Fruit fly (Drosophila melanogaster): Measurements from ENCODE around the gene CG32374.
"Not testable (repeated sequence)": the region's sequence is repeated elsewhere in the genome, so short reads cannot be mapped to it uniquely, and the experiment has no call there.

The CG32374 gene

dm6 chr3L:7528380-7529080 is 12.4 kb downstream of the CG32374 start, which contains the start of gene lqf:
Gene lqf, plus strand, starts transcription at chr3L:7528780.
- TF ChIP-seq CG8478 (optimal IDR thresholded peaks at IDR 0.05) = no peak
- no peak for TF ChIP-seq CTCF (optimal IDR thresholded peaks at IDR 0.05)

- TF ChIP-seq CG8478 (optimal IDR thresholded peaks at IDR 0.05) (no peak), CTCF (optimal IDR thresholded peaks at IDR 0.05) (no peak)
Measured at dm6 chr3L:7527661-7528379, 13.1 kb downstream of the CG32374 start.

- no peak for TF ChIP-seq CTCF (optimal IDR thresholded peaks at IDR 0.05)
- no peak for TF ChIP-seq CG8478 (optimal IDR thresholded peaks at IDR 0.05)
Measured at dm6 chr3L:7521847-7522246, 19.1 kb downstream of the CG32374 start.

dm6 chr3L:7520619-7521018 is 20.3 kb downstream of the CG32374 start:
- TF ChIP-seq CG8478 (optimal IDR thresholded peaks at IDR 0.05) (no peak), CTCF (optimal IDR thresholded peaks at IDR 0.05) (no peak)

dm6 chr3L:7519219-7519618 is 21.7 kb downstream of the CG32374 start:
- no peak for TF ChIP-seq CTCF (optimal IDR thresholded peaks at IDR 0.05)
- TF ChIP-seq CG8478 (optimal IDR thresholded peaks at IDR 0.05) = no peak

- TF ChIP-seq CG8478 (optimal IDR thresholded peaks at IDR 0.05) (no peak), CTCF (optimal IDR thresholded peaks at IDR 0.05) (no peak)
Measured at dm6 chr3L:7518351-7519102, 22.4 kb downstream of the CG32374 start, which contains the start of gene ltl. Gene ltl, plus strand, starts transcription at chr3L:7518997.

dm6 chr3L:7510414-7511384 is 30.3 kb downstream of the CG32374 start, which contains the start of gene CG7546:
Gene CG7546, plus strand, starts transcription at chr3L:7510986.
- TF ChIP-seq CTCF (optimal IDR thresholded peaks at IDR 0.05) (peak in 1 of 2 experiments; percentile 49), CG8478 (optimal IDR thresholded peaks at IDR 0.05) (no peak)

- TF ChIP-seq CTCF (optimal IDR thresholded peaks at IDR 0.05) = no peak
- no peak for TF ChIP-seq CG8478 (optimal IDR thresholded peaks at IDR 0.05)
Measured at dm6 chr3L:7506117-7506516, 34.9 kb downstream of the CG32374 start, which contains the start of gene CG7548. Gene CG7548, minus strand, starts transcription at chr3L:7506217.

- not testable (repeated sequence) for TF ChIP-seq CTCF, CG8478 (optimal IDR thresholded peaks at IDR 0.05)
Measured at dm6 chr3L:7498731-7499130, 42.2 kb downstream of the CG32374 start, which contains the start of gene CG8539. Gene CG8539, minus strand, starts transcription at chr3L:7498831.

dm6 chr3L:7496097-7496496 is 44.9 kb downstream of the CG32374 start, which contains the start of gene Cyp4d8:
Gene Cyp4d8, minus strand, starts transcription at chr3L:7496197.
- no peak for TF ChIP-seq CTCF (optimal IDR thresholded peaks at IDR 0.05)
- no peak for TF ChIP-seq CG8478 (optimal IDR thresholded peaks at IDR 0.05)

- TF ChIP-seq CTCF (optimal IDR thresholded peaks at IDR 0.05) (no peak), CG8478 (optimal IDR thresholded peaks at IDR 0.05) (no peak)
Measured at dm6 chr3L:7491564-7491963, 49.4 kb downstream of the CG32374 start, which contains the start of gene Cyp316a1. Gene Cyp316a1, plus strand, starts transcription at chr3L:7491864.

Measured in S2 (cell line).